Worm (Caenorhabditis elegans): Measurements from ENCODE around the gene T10D4.7.

ce11 chrII:3135293-3135692 lies 17.7 kb downstream of the T10D4.7 start:
- TF ChIP-seq W03F9.2 (tag; optimal IDR thresholded peaks at IDR 0.05) (no peak), him-1 (tag; optimal IDR thresholded peaks at IDR 0.05) (no peak)

Measured in whole organism, L4/young adult.